Worm (Caenorhabditis elegans) whole organism, young adult: ENCODE results near the gene C44C1.1.
A peak's percentile ranks its signal among the peaks of the same experiment; 100 is the strongest.

Experiments used
- B0336.3 ChIP-seq: fragments of 200-800 bp; sonication (Bioruptor generic); IDR thresholded peaks from 2 replicates; pipeline ENCODE4 v1.3.6; 2022; ENCODE audit warnings: missing genetic modification characterization, missing compliant biosample characterization
- F10E7.11 ChIP-seq: sonication (generic microtip); optimal IDR thresholded peaks from 2 replicates; lab custom pipeline; 2017; ENCODE audit warnings: mild to moderate bottlenecking, missing genetic modification characterization, moderate library complexity, missing compliant biosample characterization
- F22D6.2 ChIP-seq: sonication (generic microtip); optimal IDR thresholded peaks from 2 replicates; lab custom pipeline; 2016; ENCODE audit warnings: mild to moderate bottlenecking, missing genetic modification characterization, missing compliant biosample characterization
- F39B2.1 ChIP-seq: fragments of 200-800 bp; sonication (Bioruptor generic); IDR thresholded peaks from 2 replicates; pipeline ENCODE4 v1.3.6; 2022; ENCODE audit warnings: missing genetic modification reagents, missing genetic modification characterization, missing compliant biosample characterization
- F49E8.2 ChIP-seq: sonication (generic microtip); optimal IDR thresholded peaks from 3 replicates; lab custom pipeline; 2017; ENCODE audit warnings: missing genetic modification characterization, mild to moderate bottlenecking, missing compliant biosample characterization, antibody characterized with exemption, moderate library complexity; ENCODE audit not compliant: insufficient read depth
- K11D2.4 ChIP-seq: fragments of 200-800 bp; sonication (Bioruptor generic); IDR thresholded peaks from 2 replicates; pipeline ENCODE4 v1.3.6; 2022; ENCODE audit warnings: missing genetic modification reagents, missing genetic modification characterization, missing compliant biosample characterization
- T07F8.4 ChIP-seq: sonication (generic microtip); optimal IDR thresholded peaks from 2 replicates; lab custom pipeline; 2016; ENCODE audit warnings: mild to moderate bottlenecking, missing genetic modification characterization, moderate library complexity, missing compliant biosample characterization
- Y53F4B.3 ChIP-seq: fragments of 200-800 bp; sonication (Bioruptor generic); IDR thresholded peaks from 2 replicates; pipeline ENCODE4 v1.3.6; 2022; ENCODE audit warnings: missing genetic modification reagents, missing genetic modification characterization, missing compliant biosample characterization
- Y56A3A.18 ChIP-seq: fragments of 200-800 bp; sonication (Bioruptor generic); IDR thresholded peaks from 2 replicates; pipeline ENCODE4 v1.3.6; 2022; ENCODE audit warnings: missing genetic modification reagents, missing genetic modification characterization, missing compliant biosample characterization
- ZK185.1 ChIP-seq: sonication (generic microtip); optimal IDR thresholded peaks from 2 replicates; lab custom pipeline; 2016; ENCODE audit warnings: mild to moderate bottlenecking, missing genetic modification characterization, missing compliant biosample characterization; ENCODE audit not compliant: poor library complexity, severe bottlenecking
- ccch-3 ChIP-seq: fragments of 200-800 bp; sonication (Bioruptor generic); optimal IDR thresholded peaks from 2 replicates; lab custom pipeline; 2018; ENCODE audit warnings: mild to moderate bottlenecking, missing genetic modification characterization, missing compliant biosample characterization
- ceh-27 ChIP-seq: fragments of 200-800 bp; sonication (Bioruptor generic); optimal IDR thresholded peaks from 2 replicates; lab custom pipeline; 2018; ENCODE audit warnings: mild to moderate bottlenecking, missing genetic modification characterization, moderate library complexity, missing compliant biosample characterization
- ceh-58 ChIP-seq: fragments of 200-800 bp; sonication (Bioruptor generic); IDR thresholded peaks from 2 replicates; pipeline ENCODE4 v1.3.6; 2022; ENCODE audit warnings: missing genetic modification characterization, missing compliant biosample characterization
- dpff-1 ChIP-seq: sonication (generic microtip); optimal IDR thresholded peaks from 2 replicates; lab custom pipeline; 2017; ENCODE audit warnings: mild to moderate bottlenecking, missing genetic modification characterization, missing compliant biosample characterization
- dpl-1 ChIP-seq: fragments of 150-350 bp; optimal IDR thresholded peaks from 2 replicates; lab custom pipeline; 2014; ENCODE audit warnings: missing biosample characterization, missing genetic modification reagents, missing genetic modification characterization
- egl-44 ChIP-seq: fragments of 200-800 bp; sonication (Bioruptor generic); IDR thresholded peaks from 2 replicates; pipeline ENCODE4 v1.3.6; 2022; ENCODE audit warnings: missing genetic modification reagents, missing genetic modification characterization, missing compliant biosample characterization
- egrh-3 ChIP-seq: fragments of 200-800 bp; sonication (Bioruptor generic); IDR thresholded peaks from 2 replicates; pipeline ENCODE4 v1.3.6; 2022; ENCODE audit warnings: missing genetic modification reagents, missing genetic modification characterization, missing compliant biosample characterization
- ets-4 ChIP-seq: fragments of 200-800 bp; sonication (Bioruptor generic); optimal IDR thresholded peaks from 2 replicates; lab custom pipeline; 2018; ENCODE audit warnings: mild to moderate bottlenecking, missing genetic modification characterization, missing compliant biosample characterization
- fkh-3 ChIP-seq: sonication (generic microtip); optimal IDR thresholded peaks from 2 replicates; lab custom pipeline; 2016; ENCODE audit warnings: mild to moderate bottlenecking, missing genetic modification characterization, missing compliant biosample characterization
- him-1 ChIP-seq: sonication (generic microtip); optimal IDR thresholded peaks from 2 replicates; lab custom pipeline; 2016; ENCODE audit warnings: missing genotype, missing genetic modification reagents, missing genetic modification characterization, missing compliant biosample characterization
- hlh-12 ChIP-seq: sonication (generic microtip); optimal IDR thresholded peaks from 2 replicates; lab custom pipeline; 2016; ENCODE audit warnings: missing genetic modification characterization, missing compliant biosample characterization
- let-607 ChIP-seq, 2 experiments: fragments of 200-800 bp in 1 of 2; sonication (Bioruptor generic) in 1 of 2; sonication (generic microtip) in 1 of 2; optimal IDR thresholded peaks; 2 replicates each; lab custom pipeline; 2016 to 2018; ENCODE audit warnings: mild to moderate bottlenecking in 2 of 2, missing compliant biosample characterization in 2 of 2, missing genetic modification characterization in 2 of 2, moderate library complexity in 2 of 2, missing genotype in 1 of 2
- lin-26 ChIP-seq: fragments of 200-800 bp; sonication (Bioruptor generic); IDR thresholded peaks from 2 replicates; pipeline ENCODE4 v1.3.6; 2022; ENCODE audit warnings: missing genetic modification reagents, missing genetic modification characterization, missing compliant biosample characterization
- lsl-1 ChIP-seq: fragments of 200-800 bp; sonication (Bioruptor generic); optimal IDR thresholded peaks from 2 replicates; lab custom pipeline; 2018; ENCODE audit warnings: mild to moderate bottlenecking, missing genetic modification characterization, moderate library complexity, missing compliant biosample characterization
- madf-8 ChIP-seq: fragments of 200-800 bp; sonication (Bioruptor generic); conservative IDR thresholded peaks from 2 replicates; pipeline ENCODE4 v1.3.6; 2022; ENCODE audit warnings: missing genetic modification reagents, missing genetic modification characterization, missing compliant biosample characterization
- mcd-1 ChIP-seq: fragments of 200-800 bp; sonication (Bioruptor generic); IDR thresholded peaks from 2 replicates; pipeline ENCODE4 v1.3.6; 2022; ENCODE audit warnings: missing genetic modification reagents, missing genetic modification characterization, missing compliant biosample characterization
- mes-4 ChIP-seq: sonication (generic microtip); optimal IDR thresholded peaks from 2 replicates; lab custom pipeline; 2016; ENCODE audit warnings: missing genotype, missing genetic modification characterization, missing compliant biosample characterization
- nfya-1 ChIP-seq: sonication (generic microtip); optimal IDR thresholded peaks from 2 replicates; lab custom pipeline; 2017; ENCODE audit warnings: antibody characterized with exemption, missing compliant biosample characterization, missing genetic modification characterization, borderline replicate concordance; ENCODE audit not compliant: insufficient read depth
- pha-4 ChIP-seq: fragments of 150-350 bp; sonication (generic microtip); optimal IDR thresholded peaks from 2 replicates; lab custom pipeline; 2014; ENCODE audit warnings: missing biosample characterization, missing genetic modification reagents, missing genetic modification characterization
- rec-8 ChIP-seq, 2 experiments: sonication (generic microtip); optimal IDR thresholded peaks; 2 replicates each; lab custom pipeline; 2016; ENCODE audit warnings: mild to moderate bottlenecking in 2 of 2, missing genetic modification characterization in 2 of 2, missing genetic modification reagents in 2 of 2, missing genotype in 2 of 2, missing biosample characterization in 1 of 2, missing compliant biosample characterization in 1 of 2, moderate library complexity in 1 of 2
- snpc-1.3 ChIP-seq: sonication (generic microtip); optimal IDR thresholded peaks from 2 replicates; lab custom pipeline; 2017; ENCODE audit warnings: missing genetic modification characterization, mild to moderate bottlenecking, missing compliant biosample characterization, antibody characterized with exemption, moderate library complexity, missing genotype, missing genetic modification reagents; ENCODE audit not compliant: insufficient read depth
- snpc-4 ChIP-seq, 5 experiments: fragments of 150-350 bp in 1 of 5; sonication (generic microtip) in 4 of 5; optimal IDR thresholded peaks; 2 replicates each; lab custom pipeline; 2014 to 2018; ENCODE audit warnings: missing genetic modification characterization in 5 of 5, missing biosample characterization in 3 of 5, antibody characterized with exemption in 2 of 5, mild to moderate bottlenecking in 2 of 5, missing compliant biosample characterization in 2 of 5, missing genotype in 2 of 5, moderate library complexity in 2 of 5, missing genetic modification reagents in 1 of 5
- tlf-1 ChIP-seq: fragments of 200-800 bp; sonication (Bioruptor generic); optimal IDR thresholded peaks from 2 replicates; lab custom pipeline; 2018; ENCODE audit warnings: mild to moderate bottlenecking, missing genetic modification characterization, missing compliant biosample characterization
- unc-62 ChIP-seq: fragments of 150-350 bp; optimal IDR thresholded peaks from 2 replicates; lab custom pipeline; 2014; ENCODE audit warnings: missing biosample characterization, missing genetic modification reagents, missing genetic modification characterization
- xnd-1 ChIP-seq: sonication (generic microtip); optimal IDR thresholded peaks from 2 replicates; lab custom pipeline; 2016; ENCODE audit warnings: missing genotype, missing genetic modification reagents, missing genetic modification characterization, missing compliant biosample characterization
- zfh-2 ChIP-seq: fragments of 200-800 bp; sonication (Bioruptor generic); conservative IDR thresholded peaks from 2 replicates; pipeline ENCODE4 v1.3.6; 2022; ENCODE audit warnings: missing genetic modification reagents, missing genetic modification characterization, missing compliant biosample characterization
- ztf-22 ChIP-seq: fragments of 200-800 bp; sonication (Bioruptor generic); optimal IDR thresholded peaks from 2 replicates; lab custom pipeline; 2018; ENCODE audit warnings: mild to moderate bottlenecking, missing genetic modification characterization, moderate library complexity, missing compliant biosample characterization
- ztf-3 ChIP-seq: fragments of 200-800 bp; sonication (Bioruptor generic); optimal IDR thresholded peaks from 2 replicates; lab custom pipeline; 2018; ENCODE audit warnings: mild to moderate bottlenecking, missing genetic modification characterization, missing compliant biosample characterization

The C44C1.1 gene

DNA sequence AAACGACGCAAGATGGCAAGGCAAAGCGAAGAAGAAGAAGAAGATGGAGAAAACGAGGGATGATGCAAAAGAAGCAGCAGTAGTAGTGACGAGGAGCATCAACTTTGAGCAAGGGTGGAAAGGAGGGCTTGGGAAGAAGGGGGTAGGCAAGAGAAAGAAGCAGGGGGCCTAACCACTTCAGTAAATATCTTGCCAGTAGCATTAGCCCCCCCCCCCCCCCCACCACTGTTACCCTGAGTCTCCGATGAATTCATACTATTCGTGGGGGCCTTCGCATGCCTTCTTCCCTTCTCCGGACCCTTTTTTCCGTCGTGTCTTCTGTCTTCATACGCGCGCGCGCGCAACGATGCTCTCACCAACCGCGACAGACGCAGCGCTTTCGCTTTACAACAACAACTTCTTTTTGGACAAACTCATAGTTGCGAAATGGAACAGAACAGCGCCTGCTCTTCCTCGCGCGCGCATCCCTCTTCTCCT, 41.3 kb downstream of the C44C1.1 start (continued):
- TF ChIP-seq lin-26 (GFP tag; lab: Robert Waterston, UW) = no peak
- TF ChIP-seq mcd-1 (GFP tag; lab: Robert Waterston, UW) = peak; percentile 42
- no peak for TF ChIP-seq Y56A3A.18
- no peak for TF ChIP-seq nfya-1 (tag; lab: Kevin White, UChicago)
- TF ChIP-seq snpc-1.3 (tag; lab: Kevin White, UChicago) = no peak
- no peak for TF ChIP-seq madf-8 (GFP tag; lab: Robert Waterston, UW)
- TF ChIP-seq dpff-1 (tag; lab: Kevin White, UChicago) = no peak
- no peak for TF ChIP-seq ZK185.1 (tag; lab: Kevin White, UChicago)
- TF ChIP-seq fkh-3 (tag; lab: Kevin White, UChicago) = no peak
- no peak for TF ChIP-seq Y53F4B.3 (GFP tag; lab: Robert Waterston, UW)
- no peak for TF ChIP-seq F22D6.2
- TF ChIP-seq T07F8.4 (tag; lab: Kevin White, UChicago) = no peak
- no peak for TF ChIP-seq ztf-3 (GFP tag; lab: Kevin White, UChicago)
- no peak for TF ChIP-seq egl-44 (GFP tag; lab: Robert Waterston, UW)
- no peak for TF ChIP-seq F49E8.2
- TF ChIP-seq zfh-2 (GFP tag; lab: Robert Waterston, UW) = peak; percentile 97
- no peak for TF ChIP-seq him-1 (tag; lab: Kevin White, UChicago)
- TF ChIP-seq ets-4 (GFP tag; lab: Kevin White, UChicago) = no peak
- no peak for TF ChIP-seq F39B2.1 (GFP tag; lab: Robert Waterston, UW)
- no peak for TF ChIP-seq dpl-1 (GFP tag; lab: Kevin White, UChicago)
- no peak for TF ChIP-seq B0336.3 (GFP tag; lab: Robert Waterston, UW)
- no peak for TF ChIP-seq ztf-22 (GFP tag; lab: Kevin White, UChicago)
- TF ChIP-seq mes-4 (tag; lab: Kevin White, UChicago) = no peak
- TF ChIP-seq ceh-27 = peak; percentile 10
- TF ChIP-seq xnd-1 = no peak
- TF ChIP-seq K11D2.4 (GFP tag; lab: Robert Waterston, UW) = 0 out of 2 replicates have a peak, but pooled peaks have one; percentile 17
- TF ChIP-seq tlf-1 (GFP tag; lab: Kevin White, UChicago) = no peak
- TF ChIP-seq egrh-3 = peak; percentile 82; the same call in 1 of the 2 replicates
- TF ChIP-seq let-607 (tag; optimal IDR thresholded peaks at IDR 0.05; lab: Kevin White, UChicago) = no peak
- no peak for TF ChIP-seq hlh-12 (tag; lab: Kevin White, UChicago)
- no peak for TF ChIP-seq snpc-4 (GFP tag; optimal IDR thresholded peaks at IDR 0.05; lab: Kevin White, UChicago)
- TF ChIP-seq snpc-4 (tag; optimal IDR thresholded peaks at IDR 0.05; lab: Kevin White, UChicago) = no peak

DNA sequence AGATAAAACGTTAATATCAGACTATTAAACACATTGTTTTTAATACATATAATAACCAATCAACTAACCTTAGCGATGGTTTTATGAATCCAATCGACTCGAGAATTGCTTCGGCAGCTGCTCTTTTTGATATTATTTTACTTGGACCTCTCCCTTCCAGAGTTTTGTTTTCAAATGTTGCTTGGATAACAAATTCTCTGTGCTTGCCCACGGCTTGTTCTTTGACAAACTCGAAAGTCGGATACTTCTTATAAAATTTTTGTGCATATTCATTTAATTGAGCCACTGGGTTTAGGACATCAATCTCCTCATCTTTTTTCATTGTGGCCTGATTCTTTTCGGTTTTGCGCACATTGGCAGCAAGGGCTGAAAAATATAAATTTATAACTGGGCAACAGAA, 44.4 kb downstream of the C44C1.1 start, which contains the start of gene F55A4.3:
TSS of gene F55A4.3 (minus strand) at position 101 of the 400 bp plus-strand sequence.
- no peak for TF ChIP-seq lin-26 (GFP tag; lab: Robert Waterston, UW)
- TF ChIP-seq unc-62 (GFP tag; lab: Kevin White, UChicago) = no peak
- no peak for TF ChIP-seq him-1 (tag; lab: Kevin White, UChicago)
- no peak for TF ChIP-seq Y53F4B.3 (GFP tag; lab: Robert Waterston, UW)
- no peak for TF ChIP-seq xnd-1
- TF ChIP-seq pha-4 = no peak
- no peak for TF ChIP-seq ceh-58
- no peak for TF ChIP-seq rec-8 (tag; optimal IDR thresholded peaks at IDR 0.05; lab: Kevin White, UChicago)
- TF ChIP-seq lsl-1 (GFP tag; lab: Kevin White, UChicago) = no peak
- no peak for TF ChIP-seq F10E7.11
- no peak for TF ChIP-seq ccch-3 (GFP tag; lab: Kevin White, UChicago)
